Fruit fly (Drosophila melanogaster): ENCODE data around the gene Lam.

The Lam gene

DNA sequence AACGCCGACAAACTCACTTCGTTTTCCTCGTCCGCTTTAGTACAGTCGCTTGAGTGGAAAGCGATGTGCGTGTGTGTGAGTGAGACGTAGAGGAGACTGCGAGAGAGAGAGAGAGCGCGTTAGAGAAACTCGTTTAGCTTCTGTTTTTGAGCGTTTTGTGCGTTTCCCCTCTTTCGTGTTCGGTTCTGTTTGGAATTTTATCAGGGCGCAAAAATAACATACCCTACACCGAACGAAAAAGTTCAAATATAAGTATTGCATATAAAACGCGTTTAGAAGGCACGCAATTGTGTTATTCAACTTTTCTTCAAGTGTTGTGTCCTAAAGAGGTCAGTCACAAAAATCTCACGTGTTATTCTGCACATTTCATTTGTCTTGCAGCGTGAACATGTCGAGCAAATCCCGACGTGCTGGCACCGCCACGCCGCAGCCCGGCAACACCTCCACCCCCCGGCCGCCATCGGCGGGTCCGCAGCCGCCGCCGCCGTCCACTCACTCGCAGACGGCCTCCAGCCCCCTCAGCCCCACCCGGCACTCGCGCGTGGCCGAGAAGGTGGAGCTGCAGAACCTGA lies 750 bp downstream of the Lam start (continued):
- TF ChIP-seq chm (GFP tag; IDR thresholded peaks at IDR 0.05) (peak; percentile 36; the same call in 1 of the 2 replicates), CkIIα-i1 (GFP tag; IDR thresholded peaks at IDR 0.05) (no peak), pnt (GFP tag; optimal IDR thresholded peaks at IDR 0.05) (peak; percentile 9), kni (GFP tag; optimal IDR thresholded peaks at IDR 0.05) (no peak), CG10267 (tag; optimal IDR thresholded peaks at IDR 0.05) (no peak), Rfx (GFP tag; IDR thresholded peaks at IDR 0.05) (peak; percentile 78), CG3838 (GFP tag; optimal IDR thresholded peaks at IDR 0.05) (no peak), HLH3B (GFP tag; IDR thresholded peaks at IDR 0.05) (0 out of 2 replicates have a peak, but pooled peaks have one; percentile 42), CG3407 (GFP tag; optimal IDR thresholded peaks at IDR 0.05) (no peak), NFAT (GFP tag; IDR thresholded peaks at IDR 0.05) (0 out of 2 replicates have a peak, but pooled peaks have one; percentile 47), onecut (GFP tag; IDR thresholded peaks at IDR 0.05) (peak; percentile 38), HHEX (GFP tag; optimal IDR thresholded peaks at IDR 0.05) (peak; percentile 43), CG10959 (GFP tag; IDR thresholded peaks at IDR 0.05) (no peak), Atf3 (GFP tag; optimal IDR thresholded peaks at IDR 0.05) (no peak), CG6813 (GFP tag; optimal IDR thresholded peaks at IDR 0.05) (peak; percentile 61), wor (GFP tag; IDR thresholded peaks at IDR 0.05) (no peak), CG1792 (GFP tag; optimal IDR thresholded peaks at IDR 0.05) (no peak), nau (GFP tag; optimal IDR thresholded peaks at IDR 0.05) (no peak), Elba2 (GFP tag; optimal IDR thresholded peaks at IDR 0.05) (no peak), vfl (GFP tag; optimal IDR thresholded peaks at IDR 0.05) (no peak), CG4424 (GFP tag; optimal IDR thresholded peaks at IDR 0.05) (peak; percentile 50), CG16813 (GFP tag; IDR thresholded peaks at IDR 0.05; ENCODE audit: partially characterized antibody) (peak; percentile 36; the same call in 1 of the 3 replicates), ATbp (GFP tag; optimal IDR thresholded peaks at IDR 0.05) (peak; percentile 47), E2f1 (GFP tag; IDR thresholded peaks at IDR 0.05) (no peak), ap (GFP tag; IDR thresholded peaks at IDR 0.05) (peak; percentile 41), CG32532 (GFP tag; IDR thresholded peaks at IDR 0.05) (peak; percentile 70), Poxn (GFP tag; IDR thresholded peaks at IDR 0.05) (0 out of 2 replicates have a peak, but pooled peaks have one; percentile 39), klu (GFP tag; IDR thresholded peaks at IDR 0.05) (no peak), CHES-1-like (GFP tag; optimal IDR thresholded peaks at IDR 0.05) (peak; percentile 61), kay (GFP tag; optimal IDR thresholded peaks at IDR 0.05) (peak; percentile 11), pb (GFP tag; optimal IDR thresholded peaks at IDR 0.05) (no peak), Lhr (GFP tag; optimal IDR thresholded peaks at IDR 0.05) (no peak), Oaz (GFP tag; IDR thresholded peaks at IDR 0.05) (no peak), Sox100B (GFP tag; optimal IDR thresholded peaks at IDR 0.05) (no peak), CG11398 (GFP tag; optimal IDR thresholded peaks at IDR 0.05) (peak; percentile 29), gsb (GFP tag; IDR thresholded peaks at IDR 0.05) (peak; percentile 46; the same call in 1 of the 2 replicates), Optix (GFP tag; IDR thresholded peaks at IDR 0.05) (no peak), Nf-YC (tag; optimal IDR thresholded peaks at IDR 0.05) (peak; percentile 38), CTCF (GFP tag; optimal IDR thresholded peaks at IDR 0.05) (no peak), CG11247 (GFP tag; IDR thresholded peaks at IDR 0.05) (no peak), Jarid2 (GFP tag; optimal IDR thresholded peaks at IDR 0.05) (no peak), CG12744 (GFP tag; optimal IDR thresholded peaks at IDR 0.05) (no peak), scrt (GFP tag; optimal IDR thresholded peaks at IDR 0.05) (peak; percentile 26), CG2678 (tag; optimal IDR thresholded peaks at IDR 0.05) (no peak), amos (GFP tag; IDR thresholded peaks at IDR 0.05; ENCODE audit: partially characterized antibody) (peak; percentile 38; the same call in 1 of the 2 replicates), wdn (GFP tag; IDR thresholded peaks at IDR 0.05) (peak; percentile 60), inv (GFP tag; IDR thresholded peaks at IDR 0.05; ENCODE audit: partially characterized antibody) (no peak), B-H1 (GFP tag; IDR thresholded peaks at IDR 0.05) (peak; percentile 47; the same call in 1 of the 3 replicates), CG2129 (GFP tag; IDR thresholded peaks at IDR 0.05; ENCODE audit: partially characterized antibody) (no peak), pum (GFP tag; optimal IDR thresholded peaks at IDR 0.05) (peak; percentile 34), CG12659 (GFP tag; optimal IDR thresholded peaks at IDR 0.05) (peak; percentile 37)

Data from whole organism, embryonic.